Worm (Caenorhabditis elegans) whole organism, mixed stage, embryonic: ENCODE measurements around the gene gcy-9.

Source experiments
- M03D4.4 ChIP-seq: sonication (generic microtip); optimal IDR thresholded peaks from 2 replicates; lab custom pipeline; 2017; ENCODE audit warnings: mild to moderate bottlenecking, missing genetic modification characterization, missing compliant biosample characterization
- ceh-39 ChIP-seq: fragments of 150-350 bp; optimal IDR thresholded peaks from 2 replicates; lab custom pipeline; 2014; ENCODE audit warnings: missing biosample characterization, missing genetic modification characterization
- ceh-83 ChIP-seq: fragments of 200-800 bp; sonication (Bioruptor generic); optimal IDR thresholded peaks from 2 replicates; lab custom pipeline; 2018; ENCODE audit warnings: mild to moderate bottlenecking, missing genetic modification characterization, missing compliant biosample characterization
- ces-1 ChIP-seq: fragments of 150-350 bp; optimal IDR thresholded peaks from 2 replicates; lab custom pipeline; 2014; ENCODE audit warnings: missing biosample characterization, missing genetic modification reagents, missing genetic modification characterization
- cnd-1 ChIP-seq: fragments of 200-800 bp; sonication (Bioruptor generic); optimal IDR thresholded peaks from 2 replicates; lab custom pipeline; 2018; ENCODE audit warnings: mild to moderate bottlenecking, missing genetic modification characterization, missing compliant biosample characterization
- elt-1 ChIP-seq: sonication (generic microtip); optimal IDR thresholded peaks from 2 replicates; lab custom pipeline; 2017; ENCODE audit warnings: missing genetic modification characterization, mild to moderate bottlenecking, missing compliant biosample characterization, antibody characterized with exemption, moderate library complexity, borderline replicate concordance; ENCODE audit not compliant: insufficient read depth
- elt-3 ChIP-seq: fragments of 150-350 bp; optimal IDR thresholded peaks from 2 replicates; lab custom pipeline; 2014; ENCODE audit warnings: missing biosample characterization, missing genetic modification characterization
- flh-1 ChIP-seq: fragments of 200-800 bp; sonication (Bioruptor generic); optimal IDR thresholded peaks from 2 replicates; lab custom pipeline; 2018; ENCODE audit warnings: mild to moderate bottlenecking, missing genetic modification characterization, moderate library complexity, missing compliant biosample characterization
- ham-2 ChIP-seq: fragments of 200-800 bp; sonication (Bioruptor generic); optimal IDR thresholded peaks from 2 replicates; lab custom pipeline; 2018; ENCODE audit warnings: mild to moderate bottlenecking, missing genetic modification characterization, missing compliant biosample characterization
- hlh-1 ChIP-seq: fragments of 150-350 bp; optimal IDR thresholded peaks from 2 replicates; lab custom pipeline; 2014; ENCODE audit warnings: missing biosample characterization, missing genetic modification reagents, missing genetic modification characterization
- lsy-2 ChIP-seq: fragments of 150-350 bp; optimal IDR thresholded peaks from 2 replicates; lab custom pipeline; 2014; ENCODE audit warnings: missing biosample characterization, missing genetic modification characterization
- mab-5 ChIP-seq: fragments of 150-350 bp; optimal IDR thresholded peaks from 2 replicates; lab custom pipeline; 2014; ENCODE audit warnings: missing biosample characterization, missing genetic modification characterization
- mep-1 ChIP-seq: fragments of 150-350 bp; optimal IDR thresholded peaks from 2 replicates; lab custom pipeline; 2017; ENCODE audit warnings: missing biosample characterization, missing genetic modification reagents, missing genetic modification characterization, inconsistent platforms
- mls-2 ChIP-seq: sonication (generic microtip); optimal IDR thresholded peaks from 2 replicates; lab custom pipeline; 2016; ENCODE audit warnings: mild to moderate bottlenecking, missing genetic modification characterization, moderate library complexity, missing compliant biosample characterization
- nhr-12 ChIP-seq: fragments of 150-350 bp; optimal IDR thresholded peaks from 2 replicates; lab custom pipeline; 2014; ENCODE audit warnings: missing biosample characterization, missing genetic modification characterization
- nhr-2 ChIP-seq: fragments of 150-350 bp; optimal IDR thresholded peaks from 2 replicates; lab custom pipeline; 2014; ENCODE audit warnings: missing biosample characterization, missing genetic modification characterization
- nhr-237 ChIP-seq: fragments of 150-350 bp; optimal IDR thresholded peaks from 2 replicates; lab custom pipeline; 2014; ENCODE audit warnings: missing biosample characterization, missing genetic modification characterization
- nhr-28 ChIP-seq: fragments of 150-350 bp; optimal IDR thresholded peaks from 2 replicates; lab custom pipeline; 2014; ENCODE audit warnings: missing biosample characterization, missing genetic modification characterization
- nhr-76 ChIP-seq: sonication (generic microtip); optimal IDR thresholded peaks from 2 replicates; lab custom pipeline; 2017; ENCODE audit warnings: missing biosample characterization, missing genetic modification characterization
- pha-4 ChIP-seq: fragments of 150-350 bp; optimal IDR thresholded peaks from 2 replicates; lab custom pipeline; 2018; ENCODE audit warnings: missing biosample characterization, missing genetic modification reagents, missing genetic modification characterization
- sem-2 ChIP-seq: fragments of 200-800 bp; sonication (Bioruptor generic); optimal IDR thresholded peaks from 2 replicates; lab custom pipeline; 2018; ENCODE audit warnings: mild to moderate bottlenecking, missing genetic modification characterization, missing compliant biosample characterization
- snpc-4 ChIP-seq: fragments of 150-350 bp; optimal IDR thresholded peaks from 2 replicates; lab custom pipeline; 2014; ENCODE audit warnings: missing biosample characterization, missing genetic modification characterization
- sptf-1 ChIP-seq: sonication (generic microtip); optimal IDR thresholded peaks from 2 replicates; lab custom pipeline; 2017; ENCODE audit warnings: mild to moderate bottlenecking, missing genetic modification characterization, moderate library complexity, missing compliant biosample characterization
- tbx-8 ChIP-seq: fragments of 200-800 bp; sonication (Bioruptor generic); optimal IDR thresholded peaks from 2 replicates; lab custom pipeline; 2018; ENCODE audit warnings: mild to moderate bottlenecking, missing genetic modification characterization, moderate library complexity, missing compliant biosample characterization
- unc-120 ChIP-seq: sonication (generic microtip); optimal IDR thresholded peaks from 2 replicates; lab custom pipeline; 2017; ENCODE audit warnings: missing genetic modification characterization, missing compliant biosample characterization; ENCODE audit not compliant: poor library complexity, severe bottlenecking
- unc-62 ChIP-seq: fragments of 150-350 bp; optimal IDR thresholded peaks from 2 replicates; lab custom pipeline; 2014; ENCODE audit warnings: missing biosample characterization, missing genetic modification reagents, missing genetic modification characterization
- zip-8 ChIP-seq: fragments of 150-350 bp; optimal IDR thresholded peaks from 2 replicates; lab custom pipeline; 2014; ENCODE audit warnings: missing biosample characterization, missing genetic modification characterization
- ztf-11 ChIP-seq: fragments of 150-350 bp; optimal IDR thresholded peaks from 2 replicates; lab custom pipeline; 2014; ENCODE audit warnings: missing biosample characterization, missing genetic modification characterization

The gcy-9 gene

DNA sequence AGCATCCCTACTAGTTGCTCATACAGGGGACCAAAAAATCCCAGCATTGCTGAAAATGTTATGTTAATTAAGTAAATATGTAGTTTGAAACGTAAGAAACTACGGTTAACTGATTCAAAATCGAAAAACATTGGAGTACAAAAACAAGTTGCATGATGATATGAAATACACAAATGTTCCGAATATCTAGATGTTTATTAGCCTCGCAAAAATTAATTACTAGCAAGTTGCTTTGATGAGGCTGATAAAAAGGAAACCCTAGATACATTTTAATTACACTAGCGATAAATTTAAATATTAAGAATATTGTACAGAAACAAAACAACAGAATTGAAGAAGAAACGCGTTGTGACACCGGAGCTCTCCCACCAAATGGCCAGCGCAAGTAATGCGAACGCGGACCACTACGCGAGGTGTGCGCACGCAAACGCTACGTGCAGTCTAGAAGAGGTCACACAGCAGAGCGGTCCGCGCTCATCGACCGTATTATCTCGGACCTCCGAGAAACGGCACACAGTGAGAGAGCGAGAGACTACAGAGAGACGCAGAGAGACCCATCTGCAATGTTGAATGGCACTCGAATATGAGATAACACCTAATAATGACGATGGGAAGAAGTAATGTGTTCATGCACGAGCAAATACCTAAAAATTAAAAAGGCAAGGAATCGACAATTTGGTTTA, 40.9 kb downstream of the gcy-9 start, which contains the start of gene inx-2:
inx-2 (minus strand) TSS at position 51 of the 683 bp plus-strand sequence.
- peak; percentile 48 for TF ChIP-seq ceh-39
- TF ChIP-seq elt-1 (tag; lab: Kevin White, UChicago) = no peak
- peak; percentile 12 for TF ChIP-seq mep-1
- no peak for TF ChIP-seq mab-5 (tag; lab: Kevin White, UChicago)
- TF ChIP-seq ztf-11 (tag; lab: Kevin White, UChicago) = peak; percentile 10
- TF ChIP-seq mls-2 (tag; lab: Kevin White, UChicago) = peak; percentile 39
- TF ChIP-seq nhr-2 (tag; lab: Kevin White, UChicago) = peak; percentile 78
- TF ChIP-seq sem-2 = no peak
- TF ChIP-seq cnd-1 (tag; lab: Kevin White, UChicago) = peak; percentile 26
- TF ChIP-seq, all 35 proteins: peak for 6

DNA sequence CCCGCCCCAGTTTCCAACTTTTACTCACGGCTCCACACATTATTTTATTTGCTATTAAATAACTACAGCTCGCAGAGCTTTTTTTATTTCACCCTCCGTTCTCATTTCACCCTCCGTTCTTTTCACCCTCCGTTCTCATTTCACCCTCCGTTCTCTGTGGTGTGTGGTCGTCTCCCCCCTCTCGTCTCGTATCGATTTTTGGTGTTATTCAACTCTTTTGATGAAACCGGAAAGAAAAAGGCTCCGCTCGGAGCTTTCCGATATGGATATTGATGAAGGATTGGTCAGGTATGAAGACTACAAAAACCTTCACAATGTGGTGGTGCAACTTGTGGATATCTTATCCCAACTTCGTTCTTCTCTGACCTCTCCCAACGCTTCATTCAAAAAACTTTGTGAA, 47.2 kb downstream of the gcy-9 start:
- TF ChIP-seq ham-2 (GFP tag; lab: Kevin White, UChicago) (no peak), lsy-2 (tag; lab: Kevin White, UChicago) (no peak), unc-62 (GFP tag; lab: Kevin White, UChicago) (no peak), pha-4 (tag; lab: Kevin White, UChicago) (no peak), nhr-2 (tag; lab: Kevin White, UChicago) (no peak), ces-1 (no peak), nhr-76 (tag; lab: Kevin White, UChicago) (no peak), elt-3 (tag; lab: Kevin White, UChicago) (no peak), hlh-1 (tag; lab: Kevin White, UChicago) (no peak), sptf-1 (tag; lab: Kevin White, UChicago) (no peak), elt-1 (tag; lab: Kevin White, UChicago) (no peak), mls-2 (tag; lab: Kevin White, UChicago) (no peak), nhr-28 (tag; lab: Kevin White, UChicago) (no peak), tbx-8 (GFP tag; lab: Kevin White, UChicago) (no peak)

DNA sequence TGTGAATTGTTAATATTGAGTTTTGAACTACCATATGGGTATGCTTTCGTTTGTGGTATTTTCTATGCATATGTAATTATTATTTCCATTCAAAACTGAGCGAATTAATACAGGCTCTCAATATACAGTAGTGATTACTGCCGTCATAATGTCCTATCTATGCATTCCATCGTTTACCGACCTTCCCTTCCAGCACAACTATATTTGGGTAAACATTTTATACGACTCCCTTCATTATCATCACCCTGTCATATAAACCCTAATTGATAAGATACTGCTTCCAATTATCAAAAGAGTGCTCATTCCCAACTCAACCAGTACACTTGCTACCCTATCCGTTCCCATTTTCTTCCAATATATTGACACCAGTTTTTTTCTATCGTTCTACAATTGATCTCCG, 47.8 kb downstream of the gcy-9 start:
- TF ChIP-seq sptf-1 (tag; lab: Kevin White, UChicago) = no peak
- TF ChIP-seq nhr-76 (tag; lab: Kevin White, UChicago) = no peak
- TF ChIP-seq sem-2 = no peak
- no peak for TF ChIP-seq unc-120 (tag; lab: Kevin White, UChicago)
- TF ChIP-seq pha-4 (tag; lab: Kevin White, UChicago) = no peak
- TF ChIP-seq ham-2 (GFP tag; lab: Kevin White, UChicago) = no peak
- no peak for TF ChIP-seq nhr-28 (tag; lab: Kevin White, UChicago)
- TF ChIP-seq tbx-8 (GFP tag; lab: Kevin White, UChicago) = no peak
- TF ChIP-seq lsy-2 (tag; lab: Kevin White, UChicago) = no peak
- no peak for TF ChIP-seq snpc-4 (tag; lab: Kevin White, UChicago)
- TF ChIP-seq nhr-12 (tag; lab: Kevin White, UChicago) = no peak
- TF ChIP-seq nhr-2 (tag; lab: Kevin White, UChicago) = no peak
- no peak for TF ChIP-seq elt-1 (tag; lab: Kevin White, UChicago)
- TF ChIP-seq unc-62 (GFP tag; lab: Kevin White, UChicago) = no peak
- no peak for TF ChIP-seq flh-1 (GFP tag; lab: Kevin White, UChicago)
- no peak for TF ChIP-seq mls-2 (tag; lab: Kevin White, UChicago)
- TF ChIP-seq M03D4.4 (tag; lab: Kevin White, UChicago) = no peak

DNA sequence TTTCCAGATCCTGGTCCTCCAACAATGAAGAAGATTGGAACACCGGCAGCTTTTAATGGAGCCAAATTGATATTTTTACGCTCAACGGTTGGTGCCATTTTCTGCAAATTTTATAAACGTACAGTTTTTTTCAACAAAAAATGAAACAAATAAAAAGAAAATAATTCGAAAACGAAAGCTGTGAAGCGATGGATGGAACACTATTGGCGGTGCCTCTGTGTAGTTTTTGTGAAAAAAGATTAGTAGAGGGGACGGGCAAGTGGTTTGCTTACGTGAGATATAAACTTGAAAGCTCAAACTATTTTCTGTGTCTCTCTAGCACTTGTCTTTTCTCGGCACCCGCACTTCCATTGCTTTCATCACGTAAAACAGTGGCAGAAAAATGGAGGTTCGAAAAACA, 50.1 kb downstream of the gcy-9 start, which contains the start of gene F38B2.4:
F38B2.4 (minus strand) TSS at position 101 of the 400 bp plus-strand sequence.
- TF ChIP-seq nhr-76 (tag; lab: Kevin White, UChicago) (no peak), ham-2 (GFP tag; lab: Kevin White, UChicago) (no peak), elt-1 (tag; lab: Kevin White, UChicago) (no peak), tbx-8 (GFP tag; lab: Kevin White, UChicago) (no peak), nhr-237 (tag; lab: Kevin White, UChicago) (no peak), pha-4 (tag; lab: Kevin White, UChicago) (no peak), zip-8 (no peak), ceh-83 (GFP tag; lab: Kevin White, UChicago) (no peak), ces-1 (no peak), M03D4.4 (tag; lab: Kevin White, UChicago) (no peak), flh-1 (GFP tag; lab: Kevin White, UChicago) (no peak), mls-2 (tag; lab: Kevin White, UChicago) (no peak), lsy-2 (tag; lab: Kevin White, UChicago) (no peak), nhr-12 (tag; lab: Kevin White, UChicago) (no peak)
